Worm (Caenorhabditis elegans) whole organism, late embryonic: ENCODE results near the gene cdc-73.

ENCODE experiments used
- C08G9.2 ChIP-seq: sonication (generic microtip); optimal IDR thresholded peaks from 2 replicates; lab custom pipeline; 2016; ENCODE audit warnings: mild to moderate bottlenecking, missing genetic modification characterization, moderate library complexity, missing compliant biosample characterization
- C38D4.7 ChIP-seq: fragments of 200-800 bp; sonication (Bioruptor generic); optimal IDR thresholded peaks from 2 replicates; lab custom pipeline; 2018; ENCODE audit warnings: mild to moderate bottlenecking, missing genetic modification characterization, moderate library complexity, missing compliant biosample characterization
- F13H6.1 ChIP-seq: sonication (generic microtip); optimal IDR thresholded peaks from 2 replicates; lab custom pipeline; 2016; ENCODE audit warnings: missing genetic modification characterization, missing compliant biosample characterization
- K09A11.1 ChIP-seq: sonication (generic microtip); optimal IDR thresholded peaks from 2 replicates; lab custom pipeline; 2017; ENCODE audit warnings: antibody characterized with exemption, mild to moderate bottlenecking, missing genetic modification characterization, missing compliant biosample characterization; ENCODE audit not compliant: insufficient read depth
- T23F11.4 ChIP-seq: fragments of 200-800 bp; sonication (Bioruptor generic); optimal IDR thresholded peaks from 2 replicates; lab custom pipeline; 2018; ENCODE audit warnings: mild to moderate bottlenecking, missing genetic modification characterization, missing compliant biosample characterization
- ama-1 ChIP-seq: fragments of 150-350 bp; optimal IDR thresholded peaks from 2 replicates; lab custom pipeline; 2014
- ceh-18 ChIP-seq: sonication (generic microtip); optimal IDR thresholded peaks from 2 replicates; lab custom pipeline; 2016; ENCODE audit warnings: missing genetic modification characterization, missing compliant biosample characterization
- ceh-2 ChIP-seq: sonication (generic microtip); optimal IDR thresholded peaks from 2 replicates; lab custom pipeline; 2016; ENCODE audit warnings: missing genotype, missing genetic modification characterization, missing compliant biosample characterization
- ceh-22 ChIP-seq: sonication (generic microtip); optimal IDR thresholded peaks from 2 replicates; lab custom pipeline; 2017; ENCODE audit warnings: missing biosample characterization, missing genetic modification characterization
- ceh-24 ChIP-seq: sonication (generic microtip); optimal IDR thresholded peaks from 2 replicates; lab custom pipeline; 2016; ENCODE audit warnings: mild to moderate bottlenecking, missing genetic modification characterization, missing compliant biosample characterization
- ceh-31 ChIP-seq: sonication (generic microtip); optimal IDR thresholded peaks from 2 replicates; lab custom pipeline; 2016; ENCODE audit warnings: missing genetic modification characterization, missing compliant biosample characterization
- ceh-34 ChIP-seq: sonication (generic microtip); optimal IDR thresholded peaks from 2 replicates; lab custom pipeline; 2016; ENCODE audit warnings: mild to moderate bottlenecking, missing genetic modification characterization, missing compliant biosample characterization
- ceh-6 ChIP-seq: fragments of 200-800 bp; sonication (Bioruptor generic); optimal IDR thresholded peaks from 2 replicates; lab custom pipeline; 2018; ENCODE audit warnings: mild to moderate bottlenecking, missing genetic modification characterization, missing compliant biosample characterization
- dmd-4 ChIP-seq: sonication (generic microtip); optimal IDR thresholded peaks from 2 replicates; lab custom pipeline; 2016; ENCODE audit warnings: borderline replicate concordance, missing genetic modification characterization, missing compliant biosample characterization
- elt-2 ChIP-seq: sonication (generic microtip); optimal IDR thresholded peaks from 2 replicates; lab custom pipeline; 2016; ENCODE audit warnings: missing genetic modification reagents, missing genetic modification characterization, missing compliant biosample characterization
- eyg-1 ChIP-seq: sonication (generic microtip); optimal IDR thresholded peaks from 2 replicates; lab custom pipeline; 2016; ENCODE audit warnings: missing genotype, missing genetic modification characterization, missing compliant biosample characterization
- hlh-30 ChIP-seq: sonication (generic microtip); optimal IDR thresholded peaks from 2 replicates; lab custom pipeline; 2017; ENCODE audit warnings: antibody characterized with exemption, missing genetic modification characterization, missing compliant biosample characterization; ENCODE audit not compliant: insufficient read depth
- hlh-6 ChIP-seq: sonication (generic microtip); optimal IDR thresholded peaks from 2 replicates; lab custom pipeline; 2016; ENCODE audit warnings: missing genotype, missing genetic modification characterization, missing compliant biosample characterization
- hlh-8 ChIP-seq: sonication (generic microtip); optimal IDR thresholded peaks from 2 replicates; lab custom pipeline; 2016; ENCODE audit warnings: missing genotype, missing genetic modification characterization, missing compliant biosample characterization
- lin-11 ChIP-seq: fragments of 200-800 bp; sonication (Bioruptor generic); optimal IDR thresholded peaks from 2 replicates; lab custom pipeline; 2018; ENCODE audit warnings: mild to moderate bottlenecking, missing genetic modification characterization, missing compliant biosample characterization
- mec-3 ChIP-seq: sonication (generic microtip); optimal IDR thresholded peaks from 2 replicates; lab custom pipeline; 2016; ENCODE audit warnings: borderline replicate concordance, missing genetic modification characterization, missing compliant biosample characterization
- nfya-1 ChIP-seq: sonication (generic microtip); optimal IDR thresholded peaks from 2 replicates; lab custom pipeline; 2017; ENCODE audit warnings: missing genetic modification characterization, mild to moderate bottlenecking, missing compliant biosample characterization, antibody characterized with exemption, moderate library complexity
- nhr-11 ChIP-seq: fragments of 150-350 bp; optimal IDR thresholded peaks from 2 replicates; lab custom pipeline; 2014; ENCODE audit warnings: missing biosample characterization, missing genetic modification characterization
- nhr-232 ChIP-seq: sonication (generic microtip); optimal IDR thresholded peaks from 2 replicates; lab custom pipeline; 2016; ENCODE audit warnings: missing genetic modification characterization, missing compliant biosample characterization
- odd-2 ChIP-seq: sonication (generic microtip); optimal IDR thresholded peaks from 2 replicates; lab custom pipeline; 2017; ENCODE audit warnings: antibody characterized with exemption, mild to moderate bottlenecking, missing genetic modification characterization, missing compliant biosample characterization
- pat-9 ChIP-seq: fragments of 200-800 bp; sonication (Bioruptor generic); optimal IDR thresholded peaks from 2 replicates; lab custom pipeline; 2018; ENCODE audit warnings: mild to moderate bottlenecking, missing genetic modification characterization, moderate library complexity, missing compliant biosample characterization
- pha-4 ChIP-seq: fragments of 150-350 bp; optimal IDR thresholded peaks from 2 replicates; lab custom pipeline; 2018; ENCODE audit warnings: missing biosample characterization, missing genetic modification reagents, missing genetic modification characterization
- pros-1 ChIP-seq: fragments of 150-350 bp; optimal IDR thresholded peaks from 2 replicates; lab custom pipeline; 2014; ENCODE audit warnings: missing biosample characterization, missing genetic modification reagents, missing genetic modification characterization
- rnt-1 ChIP-seq: sonication (generic microtip); optimal IDR thresholded peaks from 2 replicates; lab custom pipeline; 2016; ENCODE audit warnings: missing genetic modification characterization, missing compliant biosample characterization
- sdc-2 ChIP-seq: sonication (generic microtip); optimal IDR thresholded peaks from 2 replicates; lab custom pipeline; 2016; ENCODE audit warnings: missing genotype, missing genetic modification characterization, missing compliant biosample characterization
- sox-2 ChIP-seq: fragments of 200-800 bp; sonication (Bioruptor generic); IDR thresholded peaks from 2 replicates; pipeline ENCODE4 v1.3.6; 2022; ENCODE audit warnings: missing genetic modification reagents, missing genetic modification characterization, missing compliant biosample characterization
- syd-9 ChIP-seq: sonication (generic microtip); optimal IDR thresholded peaks from 2 replicates; lab custom pipeline; 2016; ENCODE audit warnings: mild to moderate bottlenecking, missing genetic modification characterization, moderate library complexity, missing compliant biosample characterization
- tbx-2 ChIP-seq: sonication (generic microtip); optimal IDR thresholded peaks from 2 replicates; lab custom pipeline; 2016; ENCODE audit warnings: missing genetic modification characterization, missing compliant biosample characterization
- tbx-7 ChIP-seq: sonication (generic microtip); optimal IDR thresholded peaks from 2 replicates; lab custom pipeline; 2016; ENCODE audit warnings: missing genotype, missing genetic modification characterization, missing compliant biosample characterization
- unc-42 ChIP-seq: sonication (generic microtip); optimal IDR thresholded peaks from 2 replicates; lab custom pipeline; 2016; ENCODE audit warnings: missing genotype, missing genetic modification characterization, missing compliant biosample characterization

The cdc-73 gene

DNA sequence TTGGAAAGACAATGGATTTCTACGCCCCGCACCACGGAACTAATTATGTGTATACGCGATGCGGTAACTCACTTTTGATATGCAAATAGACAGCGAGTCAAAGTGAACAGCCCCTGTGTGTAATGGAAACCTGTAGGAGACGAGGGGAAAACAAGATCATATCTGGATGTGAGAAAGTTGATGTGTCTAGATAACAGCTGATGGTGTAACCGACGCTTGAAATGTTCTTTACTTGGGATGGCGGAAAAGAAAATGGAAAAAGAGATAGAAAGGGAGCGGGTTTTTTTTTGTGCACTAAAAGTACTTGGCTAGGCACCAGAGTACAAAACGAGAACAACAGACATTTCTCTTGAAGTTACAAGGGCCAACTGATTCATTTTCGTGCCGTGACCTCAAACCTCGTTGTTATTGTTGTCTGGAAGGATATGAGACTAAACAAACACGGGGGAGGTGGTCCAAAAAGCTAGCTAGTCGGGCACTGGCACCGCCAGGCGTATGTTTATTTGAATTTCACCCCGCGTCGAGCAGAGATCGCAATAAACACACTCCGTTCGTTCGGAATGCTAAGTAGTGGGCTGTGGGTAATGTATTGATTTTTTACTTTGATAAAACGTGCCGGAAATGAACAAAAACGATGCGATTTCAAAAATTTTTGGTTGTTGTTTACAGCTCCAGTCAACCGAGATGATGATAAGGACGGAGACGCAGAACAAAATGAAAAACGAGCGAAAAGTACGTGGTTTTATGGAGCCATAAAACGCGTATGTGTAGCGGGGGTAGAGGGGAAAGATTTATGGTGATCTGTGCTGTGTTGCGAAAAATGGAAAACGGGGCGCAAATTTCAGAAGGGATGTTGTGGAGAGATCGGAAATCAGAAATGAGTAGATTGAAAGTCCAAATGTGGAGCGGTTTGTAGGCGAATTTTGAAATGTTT is 20.3 kb upstream of the cdc-73 start:
- TF ChIP-seq pha-4 (tag; lab: Kevin White, UChicago) (no peak), unc-42 (tag; lab: Kevin White, UChicago) (peak; percentile 8)

DNA sequence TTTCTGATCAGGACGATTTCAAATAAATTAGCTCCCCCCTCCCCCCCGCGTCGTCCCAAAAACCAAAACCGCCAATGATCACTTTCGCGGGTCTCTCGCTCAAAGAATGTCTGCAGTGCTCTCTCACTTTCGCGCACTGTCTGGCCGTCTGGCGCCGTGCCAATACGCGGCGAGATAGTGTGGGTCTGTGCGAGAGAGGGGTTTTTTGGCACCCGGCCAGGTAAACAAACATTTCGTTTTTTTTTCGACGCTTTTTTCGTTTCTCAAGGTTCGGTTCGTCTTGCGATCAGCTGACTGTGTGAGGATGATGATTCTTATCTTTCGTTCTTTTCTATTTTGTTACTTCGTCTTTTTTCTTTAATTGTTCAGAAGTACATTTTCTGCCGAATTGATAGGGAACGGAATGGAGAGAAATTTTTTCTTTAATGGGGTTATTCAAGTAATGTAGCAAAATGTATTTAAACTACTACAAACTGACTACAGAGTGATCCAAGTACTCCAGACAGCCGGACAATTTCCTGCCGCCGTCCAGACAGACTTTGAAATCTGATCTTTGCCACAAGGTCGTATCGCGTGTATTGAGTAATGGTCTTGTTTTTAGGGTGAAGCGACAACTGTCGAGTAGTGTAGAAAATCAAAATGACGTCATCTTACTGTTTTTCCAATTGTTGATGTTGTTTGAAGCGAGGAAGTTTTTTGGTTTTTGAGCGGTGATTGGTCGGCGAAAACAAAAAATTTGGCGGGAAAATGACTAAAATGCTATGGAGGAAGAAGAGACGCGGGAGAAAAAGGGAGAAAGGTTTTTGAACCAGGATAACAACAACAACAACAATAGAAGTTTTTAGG is 18.0 kb upstream of the cdc-73 start:
- TF ChIP-seq unc-42 (tag; lab: Kevin White, UChicago) (peak; percentile 30), lin-11 (tag; lab: Kevin White, UChicago) (no peak), ceh-34 (tag; lab: Kevin White, UChicago) (peak; percentile 7), nhr-11 (tag; lab: Kevin White, UChicago) (no peak), C08G9.2 (peak; percentile 21), ceh-18 (tag; lab: Kevin White, UChicago) (peak; percentile 22), nhr-232 (tag; lab: Kevin White, UChicago) (no peak), C38D4.7 (GFP tag; lab: Kevin White, UChicago) (peak; percentile 11), ceh-22 (tag; lab: Kevin White, UChicago) (no peak), nfya-1 (tag; lab: Kevin White, UChicago) (peak; percentile 48), ama-1 (no peak), eyg-1 (tag; lab: Kevin White, UChicago) (no peak), hlh-8 (no peak), ceh-6 (GFP tag; lab: Kevin White, UChicago) (no peak), hlh-6 (no peak), tbx-2 (tag; lab: Kevin White, UChicago) (peak; percentile 31), sox-2 (GFP tag; lab: Robert Waterston, UW) (no peak), rnt-1 (tag; lab: Kevin White, UChicago) (no peak), ceh-2 (tag; lab: Kevin White, UChicago) (no peak), T23F11.4 (no peak)

DNA sequence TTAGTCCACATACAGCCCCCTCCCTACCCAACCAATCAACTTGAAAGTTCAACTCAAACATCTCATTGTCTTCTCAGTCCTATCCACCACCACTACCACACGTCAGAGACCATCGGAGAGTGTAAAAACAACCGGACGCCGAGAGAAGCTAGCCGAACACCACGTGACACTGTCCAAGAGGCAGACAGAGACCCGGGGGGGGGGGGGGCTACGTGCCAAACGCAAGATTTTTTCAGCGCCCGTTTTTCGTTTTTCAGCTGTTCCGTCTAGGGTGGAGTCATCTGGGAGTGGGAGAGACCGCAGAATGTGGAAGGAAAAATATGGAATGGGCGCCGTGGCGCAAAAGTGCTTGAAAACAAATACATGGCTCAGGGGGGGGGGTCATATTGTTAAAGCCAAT is 16.5 kb upstream of the cdc-73 start:
- TF ChIP-seq sdc-2 (tag; lab: Kevin White, UChicago): no peak
- no peak for TF ChIP-seq pha-4 (tag; lab: Kevin White, UChicago)
- TF ChIP-seq rnt-1 (tag; lab: Kevin White, UChicago): peak; percentile 16
- TF ChIP-seq ceh-24 (tag; lab: Kevin White, UChicago): no peak
- no peak for TF ChIP-seq syd-9
- TF ChIP-seq C38D4.7 (GFP tag; lab: Kevin White, UChicago): peak; percentile 4
- TF ChIP-seq elt-2 (tag; lab: Kevin White, UChicago): no peak
- no peak for TF ChIP-seq pros-1 (tag; lab: Kevin White, UChicago)
- no peak for TF ChIP-seq mec-3 (tag; lab: Kevin White, UChicago)
- no peak for TF ChIP-seq nfya-1 (tag; lab: Kevin White, UChicago)
- TF ChIP-seq hlh-8: no peak
- TF ChIP-seq dmd-4 (tag; lab: Kevin White, UChicago): no peak
- no peak for TF ChIP-seq tbx-7 (tag; lab: Kevin White, UChicago)
- TF ChIP-seq ceh-31 (tag; lab: Kevin White, UChicago): peak; percentile 12
- no peak for TF ChIP-seq odd-2 (tag; lab: Kevin White, UChicago)
- TF ChIP-seq K09A11.1 (tag; lab: Kevin White, UChicago): no peak
- TF ChIP-seq ceh-6 (GFP tag; lab: Kevin White, UChicago): no peak
- no peak for TF ChIP-seq F13H6.1 (tag; lab: Kevin White, UChicago)
- no peak for TF ChIP-seq nhr-232 (tag; lab: Kevin White, UChicago)
- peak; percentile 36 for TF ChIP-seq ceh-18 (tag; lab: Kevin White, UChicago)
- TF ChIP-seq ceh-34 (tag; lab: Kevin White, UChicago): no peak
- TF ChIP-seq hlh-30 (tag; lab: Kevin White, UChicago): no peak
- TF ChIP-seq pat-9 (tag; lab: Kevin White, UChicago): peak; percentile 13
